Worm (Caenorhabditis elegans): Measurements from ENCODE around the gene fipr-8.

- TF ChIP-seq elt-3 (tag; optimal IDR thresholded peaks at IDR 0.05), result no peak
- no peak for TF ChIP-seq nhr-76 (tag; optimal IDR thresholded peaks at IDR 0.05)
- no peak for TF ChIP-seq nhr-28 (tag; optimal IDR thresholded peaks at IDR 0.05)
- TF ChIP-seq nhr-12 (tag; optimal IDR thresholded peaks at IDR 0.05), result no peak
These were observed 6.7 kb upstream of the fipr-8 start for ce11 chrV:10246443-10246885.

Measured in whole organism, mixed stage, embryonic.